Fruit fly (Drosophila melanogaster) whole organism, embryonic: Measurements from ENCODE around the gene CG10341.

ENCODE experiments used
- Antp ChIP-seq: fragments of 200-800 bp; sonication (Bioruptor generic); optimal IDR thresholded peaks from 3 replicates; lab custom pipeline; 2016; ENCODE audit warnings: missing biosample characterization, missing genetic modification characterization
- Asciz ChIP-seq: fragments of 200-800 bp; sonication (Bioruptor generic); optimal IDR thresholded peaks from 2 replicates; lab custom pipeline; 2017; ENCODE audit warnings: missing biosample characterization, mild to moderate bottlenecking, missing genetic modification characterization, missing genetic modification reagents
- Atf-2 ChIP-seq: fragments of 200-800 bp; sonication (Bioruptor generic); optimal IDR thresholded peaks from 2 replicates; lab custom pipeline; 2016; ENCODE audit warnings: missing biosample characterization, missing genetic modification characterization
- B-H1 ChIP-seq: fragments of 200-800 bp; sonication (Bioruptor generic); IDR thresholded peaks from 3 replicates; pipeline ENCODE4 v1.3.6; 2022; ENCODE audit warnings: missing biosample characterization, missing genetic modification characterization
- CG10979 ChIP-seq: fragments of 200-800 bp; sonication (Bioruptor generic); optimal IDR thresholded peaks from 2 replicates; lab custom pipeline; 2018; ENCODE audit warnings: missing biosample characterization, mild to moderate bottlenecking, missing genetic modification characterization, moderate library complexity
- CG11696 ChIP-seq: fragments of 200-800 bp; sonication (Bioruptor generic); IDR thresholded peaks from 2 replicates; pipeline ENCODE4 v1.3.6; 2022; ENCODE audit warnings: missing biosample characterization, missing genetic modification characterization
- CG12659 ChIP-seq: fragments of 200-800 bp; sonication (Bioruptor generic); optimal IDR thresholded peaks from 3 replicates; lab custom pipeline; 2017; ENCODE audit warnings: mild to moderate bottlenecking, missing biosample characterization, missing genetic modification reagents, missing genetic modification characterization
- CG12942 ChIP-seq: fragments of 200-800 bp; sonication (Bioruptor generic); optimal IDR thresholded peaks from 3 replicates; lab custom pipeline; 2016; ENCODE audit warnings: missing biosample characterization, missing genetic modification characterization
- CG13287 ChIP-seq: fragments of 200-800 bp; sonication (Bioruptor generic); IDR thresholded peaks from 2 replicates; pipeline ENCODE4 v1.3.6; 2022; ENCODE audit warnings: missing biosample characterization, missing genetic modification characterization; ENCODE audit not compliant: partially characterized antibody
- CG15269 ChIP-seq: fragments of 200-800 bp; sonication (Bioruptor generic); optimal IDR thresholded peaks from 2 replicates; lab custom pipeline; 2018; ENCODE audit warnings: missing biosample characterization, mild to moderate bottlenecking, missing genetic modification characterization, moderate library complexity
- CG15479 ChIP-seq: fragments of 200-800 bp; sonication (Bioruptor generic); optimal IDR thresholded peaks from 3 replicates; lab custom pipeline; 2019; ENCODE audit warnings: missing biosample characterization, mild to moderate bottlenecking, missing genetic modification characterization, moderate library complexity
- CG17361 ChIP-seq: fragments of 200-800 bp; sonication (Bioruptor generic); IDR thresholded peaks from 3 replicates; pipeline ENCODE4 v1.3.6; 2022; ENCODE audit warnings: missing biosample characterization, missing genetic modification characterization
- CG17912 ChIP-seq: fragments of 200-800 bp; sonication (Bioruptor generic); optimal IDR thresholded peaks from 2 replicates; lab custom pipeline; 2018; ENCODE audit warnings: missing biosample characterization, mild to moderate bottlenecking, missing genetic modification characterization
- CG18764 ChIP-seq: fragments of 200-800 bp; sonication (Bioruptor generic); optimal IDR thresholded peaks from 3 replicates; lab custom pipeline; 2016; ENCODE audit warnings: missing biosample characterization, missing genetic modification characterization
- CG2129 ChIP-seq: fragments of 200-800 bp; sonication (Bioruptor generic); IDR thresholded peaks from 2 replicates; pipeline ENCODE4 v1.3.6; 2022; ENCODE audit warnings: missing biosample characterization, missing genetic modification characterization; ENCODE audit not compliant: partially characterized antibody
- CG7786 ChIP-seq: fragments of 200-800 bp; sonication (Bioruptor generic); optimal IDR thresholded peaks from 2 replicates; lab custom pipeline; 2016; ENCODE audit warnings: missing biosample characterization, missing genetic modification characterization
- CG8290 ChIP-seq, 3 experiments: fragments of 200-800 bp; sonication (Bioruptor generic); optimal IDR thresholded peaks; 2 replicates each; lab custom pipeline; 2016 to 2019; ENCODE audit warnings: missing biosample characterization in 3 of 3, missing genetic modification characterization in 3 of 3, mild to moderate bottlenecking in 2 of 3, moderate library complexity in 1 of 3
- CG8924 ChIP-seq: fragments of 200-800 bp; optimal IDR thresholded peaks from 3 replicates; lab custom pipeline; 2019; ENCODE audit warnings: missing biosample characterization, mild to moderate bottlenecking, missing genetic modification characterization, moderate library complexity
- CG8944 ChIP-seq: fragments of 200-800 bp; sonication (Bioruptor generic); optimal IDR thresholded peaks from 3 replicates; lab custom pipeline; 2016; ENCODE audit warnings: missing biosample characterization, missing genetic modification characterization
- CG9437 ChIP-seq: fragments of 200-800 bp; sonication (Bioruptor generic); optimal IDR thresholded peaks from 2 replicates; lab custom pipeline; 2018; ENCODE audit warnings: missing biosample characterization, mild to moderate bottlenecking, missing genetic modification characterization
- CG9876 ChIP-seq: fragments of 200-800 bp; sonication (Bioruptor generic); optimal IDR thresholded peaks from 2 replicates; lab custom pipeline; 2016; ENCODE audit warnings: missing biosample characterization, missing genetic modification characterization
- CTCF ChIP-seq: fragments of 200-800 bp; sonication (Bioruptor generic); optimal IDR thresholded peaks from 2 replicates; lab custom pipeline; 2017; ENCODE audit warnings: missing biosample characterization, mild to moderate bottlenecking, missing genetic modification characterization, moderate library complexity
- D19A ChIP-seq: fragments of 200-800 bp; optimal IDR thresholded peaks from 3 replicates; lab custom pipeline; 2019; ENCODE audit warnings: missing biosample characterization, mild to moderate bottlenecking, missing genetic modification characterization, moderate library complexity
- E2f1 ChIP-seq: fragments of 200-800 bp; sonication (Bioruptor generic); IDR thresholded peaks from 2 replicates; pipeline ENCODE4 v1.3.6; 2022; ENCODE audit warnings: missing biosample characterization, missing genetic modification characterization
- HHEX ChIP-seq: fragments of 200-800 bp; sonication (Bioruptor generic); optimal IDR thresholded peaks from 3 replicates; lab custom pipeline; 2017; ENCODE audit warnings: missing biosample characterization, mild to moderate bottlenecking, missing genetic modification characterization, missing genetic modification reagents
- HLH4C ChIP-seq: fragments of 200-800 bp; sonication (Bioruptor generic); IDR thresholded peaks from 3 replicates; pipeline ENCODE4 v1.3.6; 2022; ENCODE audit warnings: missing biosample characterization, missing genetic modification characterization; ENCODE audit not compliant: partially characterized antibody
- HLH54F ChIP-seq: fragments of 200-800 bp; sonication (Bioruptor generic); optimal IDR thresholded peaks from 3 replicates; lab custom pipeline; 2016; ENCODE audit warnings: missing biosample characterization, missing genetic modification characterization
- Hr51 ChIP-seq, 2 experiments: fragments of 200-800 bp; sonication (Bioruptor generic); optimal IDR thresholded peaks; 2 replicates in 1 of 2; 3 replicates in 1 of 2; lab custom pipeline; 2016 to 2018; ENCODE audit warnings: missing biosample characterization in 2 of 2, missing genetic modification characterization in 2 of 2, mild to moderate bottlenecking in 1 of 2, moderate library complexity in 1 of 2
- Hr78 ChIP-seq, 2 experiments: fragments of 200-800 bp in 1 of 2; fragments of >200 bp in 1 of 2; sonication (Bioruptor generic) in 1 of 2; optimal IDR thresholded peaks; 2 replicates each; lab custom pipeline; 2017 to 2019; ENCODE audit warnings: missing biosample characterization in 2 of 2, missing genetic modification characterization in 2 of 2, mild to moderate bottlenecking in 1 of 2, moderate library complexity in 1 of 2
- Lim3 ChIP-seq: fragments of 200-800 bp; sonication (Bioruptor generic); IDR thresholded peaks from 2 replicates; pipeline ENCODE4 v1.3.6; 2022; ENCODE audit warnings: missing biosample characterization, missing genetic modification characterization
- MESR4 ChIP-seq: fragments of 200-800 bp; sonication (Bioruptor generic); optimal IDR thresholded peaks from 2 replicates; lab custom pipeline; 2018; ENCODE audit warnings: missing biosample characterization, mild to moderate bottlenecking, missing genetic modification characterization, moderate library complexity
- Opbp ChIP-seq: fragments of 200-800 bp; sonication (Bioruptor generic); IDR thresholded peaks from 3 replicates; pipeline ENCODE4 v1.3.6; 2022; ENCODE audit warnings: missing biosample characterization, missing genetic modification characterization; ENCODE audit not compliant: partially characterized antibody
- Ptx1 ChIP-seq: fragments of 200-800 bp; sonication (Bioruptor generic); IDR thresholded peaks from 2 replicates; pipeline ENCODE4 v1.3.6; 2022; ENCODE audit warnings: missing biosample characterization, missing genetic modification characterization
- Ravus ChIP-seq: fragments of 200-800 bp; sonication (Bioruptor generic); IDR thresholded peaks from 2 replicates; pipeline ENCODE4 v1.3.6; 2022; ENCODE audit warnings: missing biosample characterization, missing genetic modification characterization
- Spps ChIP-seq: fragments of 200-800 bp; sonication (Bioruptor generic); optimal IDR thresholded peaks from 2 replicates; lab custom pipeline; 2018; ENCODE audit warnings: missing biosample characterization, mild to moderate bottlenecking, missing genetic modification characterization
- TFAM ChIP-seq: fragments of 200-800 bp; sonication (Bioruptor generic); optimal IDR thresholded peaks from 2 replicates; lab custom pipeline; 2017; ENCODE audit warnings: missing biosample characterization, missing genetic modification characterization, inconsistent platforms
- ac ChIP-seq: fragments of 200-800 bp; sonication (Bioruptor generic); optimal IDR thresholded peaks from 3 replicates; lab custom pipeline; 2017; ENCODE audit warnings: missing biosample characterization, mild to moderate bottlenecking, missing genetic modification characterization
- ato ChIP-seq: fragments of 200-800 bp; sonication (Bioruptor generic); IDR thresholded peaks from 2 replicates; pipeline ENCODE4 v1.3.6; 2022; ENCODE audit warnings: missing biosample characterization, missing genetic modification characterization; ENCODE audit not compliant: partially characterized antibody
- crp ChIP-seq, 2 experiments: fragments of 200-800 bp; sonication (Bioruptor generic); optimal IDR thresholded peaks; 2 replicates in 1 of 2; 3 replicates in 1 of 2; lab custom pipeline; 2017; ENCODE audit warnings: missing biosample characterization in 2 of 2, missing genetic modification characterization in 2 of 2, mild to moderate bottlenecking in 1 of 2, moderate library complexity in 1 of 2
- dati ChIP-seq: fragments of 200-800 bp; sonication (Bioruptor generic); IDR thresholded peaks from 2 replicates; pipeline ENCODE4 v1.3.6; 2022; ENCODE audit warnings: missing biosample characterization, missing genetic modification characterization
- ems ChIP-seq: fragments of 200-800 bp; sonication (Bioruptor generic); optimal IDR thresholded peaks from 3 replicates; lab custom pipeline; 2016; ENCODE audit warnings: missing biosample characterization, missing genetic modification characterization
- ewg ChIP-seq: fragments of 200-800 bp; sonication (Bioruptor generic); optimal IDR thresholded peaks from 3 replicates; lab custom pipeline; 2017; ENCODE audit warnings: mild to moderate bottlenecking, missing biosample characterization, missing genetic modification reagents, missing genetic modification characterization
- hbn ChIP-seq: fragments of 200-800 bp; sonication (Bioruptor generic); IDR thresholded peaks from 2 replicates; pipeline ENCODE4 v1.3.6; 2022; ENCODE audit warnings: missing biosample characterization, missing genetic modification characterization; ENCODE audit not compliant: partially characterized antibody
- lilli ChIP-seq: fragments of 200-800 bp; sonication (Bioruptor generic); optimal IDR thresholded peaks from 3 replicates; lab custom pipeline; 2016; ENCODE audit warnings: missing biosample characterization, missing genetic modification characterization
- odd ChIP-seq: fragments of 200-800 bp; sonication (Bioruptor generic); optimal IDR thresholded peaks from 2 replicates; lab custom pipeline; 2017; ENCODE audit warnings: missing biosample characterization, mild to moderate bottlenecking, missing genetic modification characterization
- pzg ChIP-seq: fragments of 200-800 bp; sonication (Bioruptor generic); optimal IDR thresholded peaks from 3 replicates; lab custom pipeline; 2018; ENCODE audit warnings: missing biosample characterization, mild to moderate bottlenecking, missing genetic modification characterization, moderate library complexity
- zen2 ChIP-seq: fragments of 200-800 bp; sonication (Bioruptor generic); IDR thresholded peaks from 3 replicates; pipeline ENCODE4 v1.3.6; 2022; ENCODE audit warnings: missing biosample characterization, missing genetic modification characterization; ENCODE audit not compliant: partially characterized antibody

The CG10341 gene

dm6 chr2L:18708239-18708891, 9.9 kb downstream of the CG10341 start, which contains the start of the genes Faf2 and Grip71 (continued):
- TF ChIP-seq Spps (tag; lab: Kevin White, UChicago): peak; percentile 76
- TF ChIP-seq CG12942: peak; percentile 93
- peak; percentile 89 for TF ChIP-seq CG15269 (tag; lab: Kevin White, UChicago)
- TF ChIP-seq E2f1: peak; percentile 93
- no peak for TF ChIP-seq CG15479 (GFP tag; lab: Kevin White, UChicago)
- TF ChIP-seq lilli (GFP tag; lab: Kevin White, UChicago): peak; percentile 96
- TF ChIP-seq odd (GFP tag; lab: Kevin White, UChicago): peak; percentile 1
- TF ChIP-seq Asciz: peak; percentile 68
- peak; percentile 67 for TF ChIP-seq HHEX (GFP tag; lab: Kevin White, UChicago)
- peak; percentile 32; the same call in 1 of the 2 replicates for TF ChIP-seq hbn (GFP tag; lab: Robert Waterston, UW)
- TF ChIP-seq CG10979 (tag; lab: Kevin White, UChicago): peak; percentile 80
- TF ChIP-seq CG8290 (GFP tag; optimal IDR thresholded peaks at IDR 0.05; lab: Kevin White, UChicago): peak; percentile 79
- TF ChIP-seq CG8290 (tag; optimal IDR thresholded peaks at IDR 0.05; lab: Kevin White, UChicago): peak; percentile 15 to 72
- TF ChIP-seq pzg (GFP tag; lab: Kevin White, UChicago): peak; percentile 83
- TF ChIP-seq Atf-2 (GFP tag; lab: Kevin White, UChicago): peak; percentile 80
- peak; percentile 86 for TF ChIP-seq CG8924 (tag; lab: Kevin White, UChicago)
- peak; percentile 96 for TF ChIP-seq MESR4 (GFP tag; lab: Kevin White, UChicago)
- peak; percentile 51 for TF ChIP-seq TFAM (GFP tag; lab: Kevin White, UChicago)
- peak; percentile 16 for TF ChIP-seq CG9437 (GFP tag; lab: Kevin White, UChicago)
- peak; percentile 52 for TF ChIP-seq CG13287
- peak; percentile 77 for TF ChIP-seq Antp (GFP tag; lab: Kevin White, UChicago)
- TF ChIP-seq HLH4C (GFP tag; lab: Robert Waterston, UW): 0 out of 3 replicates have a peak, but pooled peaks have one; percentile 31
- TF ChIP-seq ems: peak; percentile 90
- TF ChIP-seq D19A (tag; lab: Kevin White, UChicago): peak; percentile 74
- peak; percentile 76 for TF ChIP-seq Lim3
- TF ChIP-seq ato: no peak
- peak; percentile 91 for TF ChIP-seq HLH54F (GFP tag; lab: Kevin White, UChicago)
- TF ChIP-seq CG11696 (GFP tag; lab: Robert Waterston, UW): peak; percentile 76
- peak; percentile 85 for TF ChIP-seq ewg (GFP tag; lab: Kevin White, UChicago)
- TF ChIP-seq Opbp: peak; percentile 31; the same call in 1 of the 3 replicates
- TF ChIP-seq CG2129 (GFP tag; lab: Robert Waterston, UW): no peak
- TF ChIP-seq Hr51 (GFP tag; optimal IDR thresholded peaks at IDR 0.05; lab: Kevin White, UChicago): peak; percentile 79 to 86
- TF ChIP-seq CG18764 (GFP tag; lab: Kevin White, UChicago): peak; percentile 93
- peak; percentile 87 for TF ChIP-seq dati (GFP tag; lab: Robert Waterston, UW)
- TF ChIP-seq CG12659 (GFP tag; lab: Kevin White, UChicago): peak; percentile 95
- TF ChIP-seq zen2 (GFP tag; lab: Robert Waterston, UW): no peak
- peak in 1 of 2 experiments; percentile 72 for TF ChIP-seq crp (GFP tag; optimal IDR thresholded peaks at IDR 0.05; lab: Kevin White, UChicago)
- TF ChIP-seq Ptx1 (GFP tag; lab: Robert Waterston, UW): peak; percentile 97
- peak; percentile 78 for TF ChIP-seq CG7786 (GFP tag; lab: Kevin White, UChicago)
- TF ChIP-seq CG17912 (GFP tag; lab: Kevin White, UChicago): peak; percentile 62
- TF ChIP-seq Ravus: peak; percentile 84
- TF ChIP-seq CTCF (GFP tag; lab: Kevin White, UChicago): peak; percentile 23
- peak; percentile 95 for TF ChIP-seq CG17361 (GFP tag; lab: Robert Waterston, UW)
- TF ChIP-seq B-H1 (GFP tag; lab: Robert Waterston, UW): peak; percentile 94
- TF ChIP-seq ac (GFP tag; lab: Kevin White, UChicago): peak; percentile 30
- peak in 1 of 2 experiments; percentile 64 for TF ChIP-seq Hr78 (GFP tag; optimal IDR thresholded peaks at IDR 0.05; lab: Kevin White, UChicago)
- TF ChIP-seq CG8944: peak; percentile 87
- TF ChIP-seq CG9876 (GFP tag; lab: Kevin White, UChicago): peak; percentile 44
